Worm (Caenorhabditis elegans) whole organism, L4/young adult: ENCODE data around the gene C33D9.10.

ENCODE experiments used
- W03F9.2 ChIP-seq: fragments of 150-350 bp; optimal IDR thresholded peaks from 2 replicates; lab custom pipeline; 2014; ENCODE audit warnings: missing biosample characterization, missing genetic modification characterization
- dao-5 ChIP-seq: sonication (generic microtip); optimal IDR thresholded peaks from 2 replicates; lab custom pipeline; 2016; ENCODE audit warnings: missing genotype, missing genetic modification characterization, moderate library complexity, missing compliant biosample characterization
- him-1 ChIP-seq: sonication (generic microtip); optimal IDR thresholded peaks from 2 replicates; lab custom pipeline; 2016; ENCODE audit warnings: missing genotype, missing genetic modification reagents, missing genetic modification characterization, missing compliant biosample characterization

- TF ChIP-seq him-1 (tag; lab: Kevin White, UChicago) (no peak), dao-5 (no peak), W03F9.2 (tag; lab: Kevin White, UChicago) (no peak)
Measured at ce11 chrIV:8778045-8778444, 9.9 kb downstream of the C33D9.10 start, which contains the start of gene C33D9.6.
